Fruit fly (Drosophila melanogaster) Kc167 (cell line): ENCODE measurements around the gene CG6418.

Source experiments
- Myc ChIP-seq: fragments of >200 bp; optimal IDR thresholded peaks from 2 replicates; lab custom pipeline; 2017; ENCODE audit warnings: missing external identifiers
- Sin3A ChIP-seq: fragments of >200 bp; optimal IDR thresholded peaks from 2 replicates; lab custom pipeline; 2018; ENCODE audit warnings: missing external identifiers
- h ChIP-seq: fragments of >200 bp; optimal IDR thresholded peaks from 3 replicates; lab custom pipeline; 2018; ENCODE audit warnings: missing external identifiers
- psq ChIP-seq: fragments of >200 bp; optimal IDR thresholded peaks from 2 replicates; lab custom pipeline; 2017; ENCODE audit warnings: missing external identifiers
- ttk ChIP-seq: sonication (Bioruptor generic); optimal IDR thresholded peaks from 2 replicates; lab custom pipeline; 2017; ENCODE audit warnings: missing external identifiers

dm6 chr3L:10893156-10893784 is 14.4 kb upstream of the CG6418 start:
- TF ChIP-seq Sin3A (lab: Kevin White, UChicago) (no peak), ttk (lab: Kevin White, UChicago) (no peak), psq (lab: Kevin White, UChicago) (no peak), Myc (no peak), h (lab: Kevin White, UChicago) (no peak)
